Fruit fly (Drosophila melanogaster): Measurements from ENCODE around the gene B4.

Gene B4

DNA sequence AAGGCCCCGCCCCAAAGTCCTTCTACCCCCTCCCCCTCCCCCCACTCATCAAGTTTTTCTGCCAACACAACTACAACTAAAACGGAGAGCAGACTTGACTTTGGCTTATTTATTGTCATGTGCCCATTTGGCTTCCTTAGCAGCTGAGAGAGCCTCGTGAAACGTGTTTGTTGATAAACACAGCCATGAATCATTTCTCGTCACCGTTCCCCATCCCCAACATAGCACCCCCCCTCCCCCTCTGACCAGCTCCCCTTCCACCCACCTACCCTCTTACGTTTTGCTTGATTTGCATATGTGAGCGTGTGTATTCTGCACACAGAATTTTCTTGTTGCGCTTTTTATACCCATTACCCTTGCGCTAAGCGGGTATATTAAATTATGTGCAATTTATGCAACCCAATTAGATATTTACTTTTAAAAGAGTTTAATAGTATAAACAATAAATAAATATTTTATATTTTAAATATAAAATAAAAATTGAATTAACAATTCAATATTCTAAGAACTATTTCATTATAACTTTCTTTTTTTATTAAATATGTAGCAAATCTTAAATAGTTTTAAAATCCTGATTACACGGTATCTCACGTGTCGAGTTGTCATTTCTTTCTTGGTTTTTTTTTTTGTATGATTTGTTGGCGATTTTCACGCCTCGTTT lies 22.8 kb upstream of the B4 start (continued):
- TF ChIP-seq Smox (GFP tag; optimal IDR thresholded peaks at IDR 0.05) (peak; percentile 38), salr (GFP tag; optimal IDR thresholded peaks at IDR 0.05) (peak; percentile 27 to 63), Met (GFP tag; optimal IDR thresholded peaks at IDR 0.05) (peak; percentile 21), Ets21C (GFP tag; optimal IDR thresholded peaks at IDR 0.05) (no peak), CG1621 (tag; optimal IDR thresholded peaks at IDR 0.05) (no peak), cyc (GFP tag; optimal IDR thresholded peaks at IDR 0.05) (peak; percentile 3), CG6163 (GFP tag; IDR thresholded peaks at IDR 0.05) (peak; percentile 50; the same call in 1 of the 3 replicates), Blimp-1 (GFP tag; optimal IDR thresholded peaks at IDR 0.05) (peak; percentile 21), Eip75B (GFP tag; optimal IDR thresholded peaks at IDR 0.05) (peak; percentile 44), Ets96B (tag; optimal IDR thresholded peaks at IDR 0.05) (peak; percentile 65), esn (GFP tag; optimal IDR thresholded peaks at IDR 0.05) (peak; percentile 65), CG10669 (GFP tag; optimal IDR thresholded peaks at IDR 0.05) (peak; percentile 43), net (GFP tag; optimal IDR thresholded peaks at IDR 0.05) (peak; percentile 37), CG31627 (GFP tag; optimal IDR thresholded peaks at IDR 0.05) (peak; percentile 3), CG11762 (GFP tag; optimal IDR thresholded peaks at IDR 0.05; ENCODE audit: insufficient read depth) (no peak), Sox102F (GFP tag; optimal IDR thresholded peaks at IDR 0.05) (peak; percentile 26), CG3919 (GFP tag; optimal IDR thresholded peaks at IDR 0.05) (peak; percentile 32), Sox14 (GFP tag; optimal IDR thresholded peaks at IDR 0.05) (no peak), fkh (GFP tag; optimal IDR thresholded peaks at IDR 0.05) (peak; percentile 33), Hr4 (GFP tag; optimal IDR thresholded peaks at IDR 0.05) (peak; percentile 41), Hr39 (GFP tag; optimal IDR thresholded peaks at IDR 0.05) (no peak), CG8119 (GFP tag; IDR thresholded peaks at IDR 0.05) (peak; percentile 75), CG4318 (GFP tag; optimal IDR thresholded peaks at IDR 0.05) (peak; percentile 49), CG11902 (GFP tag; optimal IDR thresholded peaks at IDR 0.05) (no peak), fd85E (GFP tag; optimal IDR thresholded peaks at IDR 0.05) (no peak), Lpt (GFP tag; optimal IDR thresholded peaks at IDR 0.05) (peak; percentile 19), topi (GFP tag; optimal IDR thresholded peaks at IDR 0.05) (peak; percentile 48), pdm3 (GFP tag; optimal IDR thresholded peaks at IDR 0.05) (no peak), Hr38 (GFP tag; optimal IDR thresholded peaks at IDR 0.05) (no peak), CG6792 (GFP tag; optimal IDR thresholded peaks at IDR 0.05) (peak; percentile 48), Eip78C (GFP tag) (peak; percentile 78), lz (GFP tag; optimal IDR thresholded peaks at IDR 0.05) (no peak), CG8632 (GFP tag; optimal IDR thresholded peaks at IDR 0.05) (peak; percentile 56), spab (GFP tag; optimal IDR thresholded peaks at IDR 0.05) (peak; percentile 35), ss (GFP tag; optimal IDR thresholded peaks at IDR 0.05) (peak; percentile 49 to 53), fd59A (GFP tag; optimal IDR thresholded peaks at IDR 0.05) (no peak), Gug (GFP tag; IDR thresholded peaks at IDR 0.05) (peak; percentile 49), Sox15 (GFP tag; optimal IDR thresholded peaks at IDR 0.05) (peak; percentile 22), CG32006 (GFP tag; optimal IDR thresholded peaks at IDR 0.05) (peak; percentile 79), CG34406 (GFP tag; optimal IDR thresholded peaks at IDR 0.05) (peak; percentile 60), CG15336 (GFP tag; IDR thresholded peaks at IDR 0.05) (peak; percentile 78), svp (GFP tag) (peak; percentile 76)

DNA sequence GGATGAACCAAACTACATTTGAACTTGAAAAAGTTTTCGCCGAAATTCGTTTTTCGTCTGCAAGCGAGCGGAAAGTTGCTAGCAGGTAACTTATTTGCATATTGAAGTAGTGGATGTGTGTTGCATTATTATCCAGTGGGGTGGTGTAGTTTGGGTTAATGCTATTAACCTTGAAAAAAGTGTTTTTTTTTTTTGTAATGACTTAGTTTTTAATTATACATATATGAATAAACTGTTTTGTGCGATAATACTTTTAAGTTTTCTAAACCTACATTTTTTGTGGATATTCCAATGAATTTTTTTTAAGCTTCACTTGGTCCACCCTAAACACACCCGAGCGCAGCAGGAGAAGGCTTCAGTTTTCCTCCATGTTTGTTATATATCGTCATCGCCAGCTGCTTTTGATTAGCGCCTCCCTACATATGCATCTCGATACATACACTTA lies 21.9 kb upstream of the B4 start:
- TF ChIP-seq svp (GFP tag): peak; percentile 94
- peak; percentile 95 for TF ChIP-seq topi (GFP tag; optimal IDR thresholded peaks at IDR 0.05)
- peak; percentile 85 for TF ChIP-seq vri (GFP tag; optimal IDR thresholded peaks at IDR 0.05)
- TF ChIP-seq Met (GFP tag; optimal IDR thresholded peaks at IDR 0.05): peak; percentile 96
- peak; percentile 80 for TF ChIP-seq fd59A (GFP tag; optimal IDR thresholded peaks at IDR 0.05)
- TF ChIP-seq fd85E (GFP tag; optimal IDR thresholded peaks at IDR 0.05): peak; percentile 58
- TF ChIP-seq eg (GFP tag; IDR thresholded peaks at IDR 0.05): peak; percentile 85
- TF ChIP-seq Eip93F (GFP tag; optimal IDR thresholded peaks at IDR 0.05): peak; percentile 93
- TF ChIP-seq CG8632 (GFP tag; optimal IDR thresholded peaks at IDR 0.05): peak; percentile 91
- TF ChIP-seq CG11762 (GFP tag; optimal IDR thresholded peaks at IDR 0.05; ENCODE audit: insufficient read depth): peak; percentile 91
- TF ChIP-seq CG6276 (GFP tag; optimal IDR thresholded peaks at IDR 0.05): peak; percentile 89
- peak; percentile 88 for TF ChIP-seq Eip75B (GFP tag; optimal IDR thresholded peaks at IDR 0.05)
- TF ChIP-seq CG3919 (GFP tag; optimal IDR thresholded peaks at IDR 0.05): peak; percentile 95
- peak; percentile 87 for TF ChIP-seq CG6854 (GFP tag; optimal IDR thresholded peaks at IDR 0.05)
- TF ChIP-seq CG11294 (GFP tag; IDR thresholded peaks at IDR 0.05): peak; percentile 57
- peak; percentile 90 for TF ChIP-seq OdsH (GFP tag; optimal IDR thresholded peaks at IDR 0.05)
- peak; percentile 84 for TF ChIP-seq CG10669 (GFP tag; optimal IDR thresholded peaks at IDR 0.05)
- TF ChIP-seq CG6808 (GFP tag; optimal IDR thresholded peaks at IDR 0.05): peak; percentile 90
- TF ChIP-seq CG6792 (GFP tag; optimal IDR thresholded peaks at IDR 0.05): peak; percentile 91
- peak; percentile 90 for TF ChIP-seq Lpt (GFP tag; optimal IDR thresholded peaks at IDR 0.05)
